Fruit fly (Drosophila melanogaster): ENCODE measurements around the gene Spt6.
A peak's percentile ranks its signal among the peaks of the same experiment; 100 is the strongest.

The Spt6 gene

DNA sequence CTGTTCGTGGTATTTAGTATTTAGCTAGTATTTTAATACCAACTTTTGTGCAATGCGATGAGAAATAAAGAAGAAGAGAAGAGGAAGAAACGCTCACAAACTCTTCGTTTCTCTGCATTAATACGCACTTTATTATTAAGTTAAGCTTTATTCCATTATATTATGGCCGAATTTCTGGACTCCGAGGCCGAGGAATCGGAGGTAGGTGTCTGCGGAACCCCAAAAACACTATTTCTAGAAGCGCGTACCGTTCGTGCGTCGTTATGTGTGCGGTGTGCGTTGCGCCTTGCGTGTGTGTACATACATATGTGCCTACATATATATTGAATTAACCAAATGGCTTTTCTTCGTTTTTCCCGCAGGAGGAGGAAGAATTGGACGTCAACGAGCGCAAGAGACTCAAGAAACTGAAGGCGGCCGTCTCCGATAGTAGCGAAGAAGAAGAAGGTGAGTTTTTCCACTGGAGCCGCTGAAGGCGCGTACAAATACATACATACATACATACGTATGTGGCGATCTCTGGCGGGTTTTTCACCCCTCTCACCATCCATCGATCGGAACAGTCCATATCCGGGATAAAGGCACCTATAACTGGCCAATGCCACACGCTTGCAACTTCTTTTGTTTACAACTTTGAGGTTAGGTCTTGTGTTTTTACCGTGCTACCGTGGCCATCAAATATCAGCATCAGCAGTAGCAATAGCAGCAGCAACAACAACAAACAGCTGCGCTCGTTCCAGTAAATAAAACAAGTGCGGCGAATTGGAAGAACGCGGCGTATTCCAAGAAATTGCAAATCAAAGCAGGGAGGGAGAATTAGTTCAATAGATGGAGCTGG, at the start of gene Spt6:
Gene Spt6, plus strand, starts transcription at position 53 of the 838 bp plus-strand sequence.
- TF ChIP-seq Dll (optimal IDR thresholded peaks at IDR 0.05) = no peak
- no peak for TF ChIP-seq psq (optimal IDR thresholded peaks at IDR 0.05)
- TF ChIP-seq pan (optimal IDR thresholded peaks at IDR 0.05) = no peak
- TF ChIP-seq usp (GFP tag; optimal IDR thresholded peaks at IDR 0.05) = no peak

- TF ChIP-seq EcR (GFP tag; optimal IDR thresholded peaks at IDR 0.05) (no peak), usp (GFP tag; optimal IDR thresholded peaks at IDR 0.05) (no peak), pan (optimal IDR thresholded peaks at IDR 0.05) (no peak), Dll (optimal IDR thresholded peaks at IDR 0.05) (no peak), CG8478 (optimal IDR thresholded peaks at IDR 0.05) (no peak)
These were observed 48.4 kb upstream of the Spt6 start, which contains the start of gene Btnd for dm6 chrX:6219227-6219626. Gene Btnd, minus strand, starts transcription at chrX:6219327.

DNA sequence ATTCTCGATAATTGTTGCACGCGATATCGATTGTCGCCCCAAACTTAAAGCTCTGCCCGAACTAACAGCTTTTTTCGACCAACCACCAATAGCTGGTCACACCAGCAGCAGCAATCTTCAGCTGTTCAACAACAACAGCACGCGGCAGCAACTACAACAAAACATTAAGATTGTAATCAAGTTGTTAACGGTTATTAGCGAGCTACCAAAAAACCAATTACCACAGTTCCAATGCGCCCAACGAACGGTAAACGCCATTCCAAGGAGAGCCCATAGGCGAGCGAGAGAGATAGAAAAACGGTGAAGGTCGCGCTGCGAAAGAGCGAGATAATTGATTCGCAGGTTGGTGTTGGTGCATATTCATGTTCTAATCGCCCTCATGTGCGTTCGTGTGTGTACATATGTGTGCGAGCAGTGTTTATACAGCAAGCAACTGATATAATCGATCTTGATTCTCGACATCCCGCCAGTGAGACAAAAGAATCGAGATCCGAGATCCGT, 47.7 kb upstream of the Spt6 start, which contains the start of gene Efr:
Gene Efr, plus strand, starts transcription at position 113 of the 501 bp plus-strand sequence.
- no peak for TF ChIP-seq CG8478 (optimal IDR thresholded peaks at IDR 0.05)
- TF ChIP-seq psq (optimal IDR thresholded peaks at IDR 0.05) = no peak
- no peak for TF ChIP-seq usp (GFP tag; optimal IDR thresholded peaks at IDR 0.05)
- no peak for TF ChIP-seq pan (optimal IDR thresholded peaks at IDR 0.05)
- no peak for TF ChIP-seq EcR (GFP tag; optimal IDR thresholded peaks at IDR 0.05)
- TF ChIP-seq Dll (optimal IDR thresholded peaks at IDR 0.05) = no peak

DNA sequence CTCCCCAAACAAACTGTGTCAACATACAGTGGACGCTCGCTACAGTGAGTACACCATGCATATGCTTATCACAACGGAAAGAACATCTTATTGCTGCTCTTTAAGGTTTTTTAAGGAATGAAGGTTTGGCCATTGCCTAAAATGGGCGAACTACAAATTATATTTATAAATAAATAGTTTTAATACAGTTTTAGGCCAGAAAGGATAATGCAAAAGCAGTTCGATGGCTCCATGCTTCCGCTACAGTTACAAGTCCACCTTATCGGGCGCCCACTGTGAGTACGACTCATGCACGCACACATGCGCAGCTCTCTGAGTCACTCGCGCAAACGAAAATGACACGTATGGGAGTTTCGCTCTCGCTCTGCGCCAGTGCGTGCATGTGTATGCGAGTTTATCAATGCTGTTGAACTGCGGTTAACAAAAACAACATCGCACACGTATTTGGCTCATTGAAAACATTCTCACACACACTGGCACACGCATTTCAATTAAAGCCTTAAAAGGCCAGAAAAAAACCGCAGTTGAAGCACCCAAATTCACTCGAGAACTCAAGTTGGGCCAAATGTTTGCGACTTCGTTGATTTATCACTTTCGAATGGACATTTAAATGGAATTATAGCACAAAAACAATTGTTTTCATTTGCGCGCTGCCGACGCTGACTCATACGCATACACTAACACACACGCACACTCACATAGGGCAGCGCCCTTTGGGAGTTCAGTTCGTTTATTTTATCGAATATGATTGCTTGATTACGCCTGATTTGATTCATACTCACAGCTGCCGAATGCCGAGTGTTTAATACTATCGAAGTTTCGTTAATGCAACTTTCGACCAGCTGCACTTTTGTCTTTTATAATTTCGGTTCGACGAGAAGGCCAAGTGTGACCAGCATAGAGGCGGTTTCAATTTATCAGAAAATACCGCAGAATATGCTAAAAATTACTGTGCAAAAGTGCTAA, 43.1 kb upstream of the Spt6 start, which contains the start of gene sqh:
Gene sqh, minus strand, starts transcription at position 916 of the 966 bp plus-strand sequence.
- TF ChIP-seq pan (optimal IDR thresholded peaks at IDR 0.05) = peak; percentile 22
- TF ChIP-seq EcR (GFP tag; optimal IDR thresholded peaks at IDR 0.05) = no peak

- no peak for TF ChIP-seq pan (optimal IDR thresholded peaks at IDR 0.05)
- TF ChIP-seq EcR (GFP tag; optimal IDR thresholded peaks at IDR 0.05) = no peak
- TF ChIP-seq CG8478 (optimal IDR thresholded peaks at IDR 0.05) = no peak
- no peak for TF ChIP-seq Dll (optimal IDR thresholded peaks at IDR 0.05)
These were observed 42.0 kb upstream of the Spt6 start, which contains the start of gene dtn for dm6 chrX:6225472-6226049. Gene dtn, plus strand, starts transcription at chrX:6225647.

DNA sequence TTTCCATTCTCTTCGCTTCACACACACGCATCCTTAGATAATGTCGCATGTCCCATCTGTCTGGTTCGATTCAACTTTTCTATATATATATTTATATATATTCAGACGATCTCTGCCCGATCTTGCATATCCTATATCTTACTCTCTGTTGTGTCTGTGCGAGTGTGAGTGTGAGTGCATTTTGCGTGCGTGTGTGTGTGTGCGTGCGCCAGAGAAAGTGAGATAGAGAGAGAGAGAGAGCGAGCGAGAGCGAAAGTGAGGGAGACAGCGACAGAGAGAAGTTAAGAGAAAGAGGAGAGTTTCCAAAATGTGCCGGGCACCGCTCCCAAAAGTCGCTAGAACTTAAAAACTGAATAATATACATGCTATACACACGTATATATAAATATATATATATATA, 35.8 kb upstream of the Spt6 start:
- TF ChIP-seq EcR (GFP tag; optimal IDR thresholded peaks at IDR 0.05) (no peak), usp (GFP tag; optimal IDR thresholded peaks at IDR 0.05) (no peak), pan (optimal IDR thresholded peaks at IDR 0.05) (no peak), Dll (optimal IDR thresholded peaks at IDR 0.05) (no peak), CG8478 (optimal IDR thresholded peaks at IDR 0.05) (no peak), psq (optimal IDR thresholded peaks at IDR 0.05) (no peak)

- TF ChIP-seq psq (optimal IDR thresholded peaks at IDR 0.05) (no peak), EcR (GFP tag; optimal IDR thresholded peaks at IDR 0.05) (no peak), CG8478 (optimal IDR thresholded peaks at IDR 0.05) (no peak), Dll (optimal IDR thresholded peaks at IDR 0.05) (no peak), pan (optimal IDR thresholded peaks at IDR 0.05) (no peak), usp (GFP tag; optimal IDR thresholded peaks at IDR 0.05) (no peak)
These were observed 30.6 kb upstream of the Spt6 start, which contains the start of gene CG14445 for dm6 chrX:6237015-6237414. Gene CG14445, plus strand, starts transcription at chrX:6237315.

dm6 chrX:6252897-6253540, 14.6 kb upstream of the Spt6 start:
- TF ChIP-seq Dll (optimal IDR thresholded peaks at IDR 0.05) (no peak), EcR (GFP tag; optimal IDR thresholded peaks at IDR 0.05) (no peak), psq (optimal IDR thresholded peaks at IDR 0.05) (no peak), CG8478 (optimal IDR thresholded peaks at IDR 0.05) (no peak), usp (GFP tag; optimal IDR thresholded peaks at IDR 0.05) (no peak), pan (optimal IDR thresholded peaks at IDR 0.05) (no peak)

- TF ChIP-seq Dll (optimal IDR thresholded peaks at IDR 0.05) (no peak), pan (optimal IDR thresholded peaks at IDR 0.05) (no peak), psq (optimal IDR thresholded peaks at IDR 0.05) (no peak), CG8478 (optimal IDR thresholded peaks at IDR 0.05) (no peak), EcR (GFP tag; optimal IDR thresholded peaks at IDR 0.05) (no peak)
These were observed 13.9 kb upstream of the Spt6 start for dm6 chrX:6253701-6254100.

DNA sequence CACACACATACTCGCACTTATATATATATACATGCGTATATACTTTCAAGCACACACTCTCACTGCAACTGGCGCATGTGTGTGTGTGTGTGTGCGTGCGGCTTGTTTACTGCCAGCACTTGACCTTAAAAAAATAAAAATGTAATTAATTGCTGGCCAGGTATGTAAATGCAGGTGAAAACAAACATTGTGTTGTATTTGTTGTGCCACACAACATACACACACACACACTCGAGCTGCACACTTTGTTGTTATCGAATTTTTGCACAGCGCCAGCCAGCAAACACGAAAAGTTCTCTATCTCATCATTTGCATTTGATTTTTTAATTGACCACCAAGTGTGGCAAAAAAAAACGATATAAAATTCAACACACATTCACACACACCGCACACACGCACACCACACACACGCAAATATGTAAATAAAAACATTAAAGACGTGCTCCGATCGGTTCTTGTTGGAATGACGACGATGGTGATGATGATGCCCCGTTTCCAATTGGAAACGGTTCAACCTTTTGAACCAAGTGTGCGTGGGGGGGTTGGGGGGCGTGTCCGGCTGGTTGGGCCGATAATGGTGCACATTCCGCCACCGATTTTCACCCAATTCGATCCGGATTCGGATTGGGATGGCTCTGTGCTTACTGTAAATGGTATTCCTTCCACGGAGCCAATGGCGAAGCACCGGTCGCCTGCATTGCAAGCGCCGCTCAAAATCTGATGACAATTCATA, 12.8 kb upstream of the Spt6 start:
- TF ChIP-seq psq (optimal IDR thresholded peaks at IDR 0.05) = no peak
- TF ChIP-seq CG8478 (optimal IDR thresholded peaks at IDR 0.05) = no peak
- TF ChIP-seq pan (optimal IDR thresholded peaks at IDR 0.05) = no peak
- TF ChIP-seq EcR (GFP tag; optimal IDR thresholded peaks at IDR 0.05) = no peak
